Worm (Caenorhabditis elegans): ENCODE measurements around the gene nlp-60.
A peak's percentile ranks its signal among the peaks of the same experiment; 100 is the strongest.

nlp-60 gene

DNA sequence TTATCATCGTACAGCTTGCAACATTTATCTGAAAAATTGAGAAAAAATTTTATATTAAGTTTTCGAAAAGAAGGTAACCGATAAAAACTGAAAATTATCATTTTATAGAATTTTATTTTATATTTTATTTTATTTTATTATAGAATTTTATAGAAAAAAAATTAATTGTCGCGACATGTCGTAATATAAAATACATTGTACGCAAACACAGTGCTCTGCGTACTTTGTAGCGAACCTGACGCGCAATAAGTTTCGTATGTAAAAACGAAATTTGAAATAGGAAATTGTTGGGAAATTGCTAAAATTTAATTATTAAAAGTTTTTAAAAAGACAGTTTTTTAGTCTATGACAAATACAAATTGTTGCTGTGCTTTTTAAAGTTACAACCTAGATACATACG is 12.4 kb upstream of the nlp-60 start, which contains the start of the genes hst-1 and ints-6 (continued):
- TF ChIP-seq elt-3 (tag; optimal IDR thresholded peaks at IDR 0.05) (no peak), zip-4 (GFP tag; optimal IDR thresholded peaks at IDR 0.05) (no peak), pax-3 (tag; optimal IDR thresholded peaks at IDR 0.05) (no peak), blmp-1 (tag; optimal IDR thresholded peaks at IDR 0.05) (peak; percentile 4), swsn-7 (tag; optimal IDR thresholded peaks at IDR 0.05) (peak; percentile 9), mab-9 (GFP tag; IDR thresholded peaks at IDR 0.05) (no peak), skn-1 (tag; optimal IDR thresholded peaks at IDR 0.05) (peak; percentile 41), tlp-1 (tag; optimal IDR thresholded peaks at IDR 0.05) (no peak), nhr-19 (GFP tag; conservative IDR thresholded peaks at IDR 0.05) (no peak), C16A3.4 (tag; optimal IDR thresholded peaks at IDR 0.05) (peak; percentile 16), vab-15 (tag; optimal IDR thresholded peaks at IDR 0.05) (no peak), lin-13 (GFP tag; optimal IDR thresholded peaks at IDR 0.05) (no peak), aly-2 (tag; optimal IDR thresholded peaks at IDR 0.05) (no peak), hlh-17 (GFP tag; optimal IDR thresholded peaks at IDR 0.05; ENCODE audit: borderline replicate concordance) (no peak), unc-62 (GFP tag; optimal IDR thresholded peaks at IDR 0.05) (no peak), unc-130 (tag; optimal IDR thresholded peaks at IDR 0.05) (no peak), egl-27 (tag; optimal IDR thresholded peaks at IDR 0.05) (no peak), pag-3 (tag; optimal IDR thresholded peaks at IDR 0.05; ENCODE audit: borderline replicate concordance, insufficient read depth) (no peak), ztf-11 (tag; optimal IDR thresholded peaks at IDR 0.05) (no peak), ceh-82 (tag; optimal IDR thresholded peaks at IDR 0.05) (no peak), ets-5 (GFP tag; IDR thresholded peaks at IDR 0.05) (no peak), fos-1 (tag; optimal IDR thresholded peaks at IDR 0.05) (no peak), jun-1 (tag; optimal IDR thresholded peaks at IDR 0.05) (no peak), nhr-20 (tag; optimal IDR thresholded peaks at IDR 0.05) (peak; percentile 21), fkh-4 (tag; optimal IDR thresholded peaks at IDR 0.05; ENCODE audit: borderline replicate concordance) (no peak), sptf-1 (tag; optimal IDR thresholded peaks at IDR 0.05) (no peak), C34B4.2 (tag; optimal IDR thresholded peaks at IDR 0.05) (no peak), lin-15B (tag; optimal IDR thresholded peaks at IDR 0.05) (no peak), mep-1 (tag; optimal IDR thresholded peaks at IDR 0.05) (peak; percentile 51), nhr-85 (tag) (no peak), rnt-1 (tag; optimal IDR thresholded peaks at IDR 0.05) (no peak), hpl-2 (GFP tag; optimal IDR thresholded peaks at IDR 0.05) (no peak), ceh-88 (GFP tag; IDR thresholded peaks at IDR 0.05) (no peak), F16B12.6 (tag; optimal IDR thresholded peaks at IDR 0.05) (peak; percentile 76), nhr-12 (tag; optimal IDR thresholded peaks at IDR 0.05) (no peak), tbx-2 (tag; optimal IDR thresholded peaks at IDR 0.05) (no peak), ama-1 (optimal IDR thresholded peaks at IDR 0.05) (no peak), lir-3 (tag; optimal IDR thresholded peaks at IDR 0.05; ENCODE audit: poor library complexity) (no peak), efl-3 (GFP tag; optimal IDR thresholded peaks at IDR 0.05) (no peak), ceh-8 (GFP tag; optimal IDR thresholded peaks at IDR 0.05) (no peak), xbp-1 (tag; optimal IDR thresholded peaks at IDR 0.05) (peak; percentile 28), hlh-4 (tag; optimal IDR thresholded peaks at IDR 0.05) (no peak), unc-98 (GFP tag; IDR thresholded peaks at IDR 0.05) (no peak), egl-13 (tag; optimal IDR thresholded peaks at IDR 0.05) (no peak), ceh-63 (GFP tag; optimal IDR thresholded peaks at IDR 0.05) (no peak), nhr-77 (tag; optimal IDR thresholded peaks at IDR 0.05) (no peak), unc-86 (tag; optimal IDR thresholded peaks at IDR 0.05) (no peak), aha-1 (tag; optimal IDR thresholded peaks at IDR 0.05) (no peak), fkh-10 (GFP tag; optimal IDR thresholded peaks at IDR 0.05) (no peak), grh-1 (GFP tag; IDR thresholded peaks at IDR 0.05) (no peak), fkh-8 (tag; optimal IDR thresholded peaks at IDR 0.05) (no peak), ztf-4 (tag; optimal IDR thresholded peaks at IDR 0.05) (no peak), isw-1 (GFP tag; IDR thresholded peaks at IDR 0.05) (no peak), elt-2 (tag; optimal IDR thresholded peaks at IDR 0.05) (no peak)
